Fruit fly (Drosophila melanogaster): ENCODE data around the gene CG13364.

dm6 chrX:592588-593288 lies 32.3 kb downstream of the CG13364 start:
- TF ChIP-seq insv (optimal IDR thresholded peaks at IDR 0.05) (no peak), Myc (optimal IDR thresholded peaks at IDR 0.05) (no peak)
